Worm (Caenorhabditis elegans) whole organism, L4 larva: ENCODE data around the gene T21E8.6.

Experiments used
- Y5F2A.4 ChIP-seq: fragments of 200-800 bp; sonication (Bioruptor generic); optimal IDR thresholded peaks from 2 replicates; lab custom pipeline; 2018; ENCODE audit warnings: mild to moderate bottlenecking, missing genetic modification characterization, missing compliant biosample characterization
- ZK546.5 ChIP-seq, 2 experiments: sonication (generic microtip); optimal IDR thresholded peaks; 2 replicates each; lab custom pipeline; 2017; ENCODE audit warnings: missing biosample characterization in 2 of 2, missing genetic modification characterization in 2 of 2
- ama-1 ChIP-seq: fragments of 150-350 bp; optimal IDR thresholded peaks from 2 replicates; lab custom pipeline; 2014; ENCODE audit warnings: inconsistent platforms, mixed read lengths
- ceh-44 ChIP-seq: fragments of 200-800 bp; sonication (Bioruptor generic); IDR thresholded peaks from 2 replicates; pipeline ENCODE4 v1.3.6; 2022; ENCODE audit warnings: missing genetic modification reagents, missing genetic modification characterization, missing compliant biosample characterization
- ctbp-1 ChIP-seq: fragments of 200-800 bp; sonication (Bioruptor generic); IDR thresholded peaks from 2 replicates; pipeline ENCODE4 v1.3.6; 2022; ENCODE audit warnings: missing genetic modification reagents, missing genetic modification characterization, missing compliant biosample characterization
- daf-12 ChIP-seq: fragments of 150-350 bp; optimal IDR thresholded peaks from 2 replicates; lab custom pipeline; 2014; ENCODE audit warnings: missing biosample characterization, missing genetic modification reagents, missing genetic modification characterization
- dpl-1 ChIP-seq: fragments of 150-350 bp; optimal IDR thresholded peaks from 2 replicates; lab custom pipeline; 2014; ENCODE audit warnings: missing biosample characterization, missing genetic modification reagents, missing genetic modification characterization
- hif-1 ChIP-seq, 2 experiments: sonication (generic microtip); optimal IDR thresholded peaks; 2 replicates each; lab custom pipeline; 2016 to 2017; ENCODE audit warnings: missing compliant biosample characterization in 2 of 2, missing genetic modification characterization in 2 of 2, missing genetic modification reagents in 2 of 2, missing genotype in 2 of 2, mild to moderate bottlenecking in 1 of 2
- hlh-11 ChIP-seq: fragments of 200-800 bp; sonication (Bioruptor generic); optimal IDR thresholded peaks from 2 replicates; lab custom pipeline; 2018; ENCODE audit warnings: mild to moderate bottlenecking, missing genetic modification characterization, missing compliant biosample characterization
- snpc-1.2 ChIP-seq: fragments of 200-800 bp; sonication (Bioruptor generic); IDR thresholded peaks from 2 replicates; pipeline ENCODE4 v1.3.6; 2022; ENCODE audit warnings: missing genetic modification reagents, missing genetic modification characterization, missing compliant biosample characterization
- snpc-4 ChIP-seq: fragments of 150-350 bp; optimal IDR thresholded peaks from 2 replicates; lab custom pipeline; 2014; ENCODE audit warnings: missing biosample characterization, missing genetic modification characterization
- ztf-7 ChIP-seq: fragments of 150-350 bp; optimal IDR thresholded peaks from 2 replicates; lab custom pipeline; 2014; ENCODE audit warnings: missing biosample characterization, missing genetic modification characterization

ce11 chrX:10837609-10838008 lies 44.5 kb upstream of the T21E8.6 start:
- no peak for TF ChIP-seq ceh-44 (GFP tag; lab: Robert Waterston, UW)
- no peak for TF ChIP-seq dpl-1 (GFP tag; lab: Kevin White, UChicago)
- TF ChIP-seq ztf-7 (tag; lab: Kevin White, UChicago) = no peak
- no peak for TF ChIP-seq daf-12 (tag; lab: Kevin White, UChicago)
- no peak for TF ChIP-seq ZK546.5 (tag; optimal IDR thresholded peaks at IDR 0.05; lab: Kevin White, UChicago)
- TF ChIP-seq snpc-4 = no peak
- TF ChIP-seq Y5F2A.4 (GFP tag; lab: Kevin White, UChicago) = no peak
- no peak for TF ChIP-seq ctbp-1 (GFP tag; lab: Robert Waterston, UW)
- TF ChIP-seq ama-1 = no peak
- TF ChIP-seq hif-1 (tag; optimal IDR thresholded peaks at IDR 0.05; lab: Kevin White, UChicago) = no peak
- no peak for TF ChIP-seq snpc-1.2 (GFP tag; lab: Robert Waterston, UW)
- no peak for TF ChIP-seq hlh-11 (tag; lab: Kevin White, UChicago)
